Fruit fly (Drosophila melanogaster): ENCODE measurements around the gene CG15579.

Gene CG15579

DNA sequence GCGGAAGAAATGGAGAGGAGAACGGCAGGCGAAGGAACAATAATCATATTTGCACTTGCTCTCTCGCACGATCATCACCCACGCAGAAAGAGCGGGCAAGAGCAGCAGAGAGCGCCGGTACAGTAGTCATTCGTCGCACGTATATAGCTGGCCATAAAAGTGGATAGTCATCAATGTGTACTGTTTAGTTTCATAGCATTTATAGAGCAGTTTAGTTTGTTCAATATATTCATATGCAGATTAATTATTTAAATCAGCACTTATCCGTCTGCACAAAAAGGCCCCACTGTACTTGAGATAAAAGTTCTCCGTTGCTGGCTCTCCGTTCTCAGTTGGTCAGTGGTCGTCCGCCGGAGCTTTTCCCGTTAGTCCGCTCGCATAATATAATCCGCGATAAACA, 13.2 kb upstream of the CG15579 start (continued):
- no peak for TF ChIP-seq inv (GFP tag; IDR thresholded peaks at IDR 0.05; ENCODE audit: partially characterized antibody)
- peak; percentile 99 for TF ChIP-seq gsb (GFP tag; IDR thresholded peaks at IDR 0.05)
- peak; percentile 73 for TF ChIP-seq dmrt11E (tag; optimal IDR thresholded peaks at IDR 0.05)
- TF ChIP-seq CG18262 (tag; optimal IDR thresholded peaks at IDR 0.05) = peak; percentile 91
- TF ChIP-seq CG17328 (GFP tag; IDR thresholded peaks at IDR 0.05) = peak; percentile 98
- peak; percentile 97 for TF ChIP-seq nmo (GFP tag; optimal IDR thresholded peaks at IDR 0.05)
- peak; percentile 99 for TF ChIP-seq Fer3 (tag; optimal IDR thresholded peaks at IDR 0.05)
- no peak for TF ChIP-seq yki (optimal IDR thresholded peaks at IDR 0.05)
- TF ChIP-seq Deaf1 (tag; optimal IDR thresholded peaks at IDR 0.05) = peak; percentile 84
- peak; percentile 96 for TF ChIP-seq ash1 (GFP tag; optimal IDR thresholded peaks at IDR 0.05)
- peak; percentile 95 for TF ChIP-seq en (GFP tag; optimal IDR thresholded peaks at IDR 0.05)
- no peak for TF ChIP-seq pan (optimal IDR thresholded peaks at IDR 0.05)
- peak in 1 of 2 experiments; percentile 99 for TF ChIP-seq pan (GFP tag; optimal IDR thresholded peaks at IDR 0.05 in 1 of 2, IDR thresholded peaks at IDR 0.05 in 1 of 2)
- TF ChIP-seq BEAF-32 (GFP tag; optimal IDR thresholded peaks at IDR 0.05) = peak; percentile 24
- TF ChIP-seq CG3065 (GFP tag; optimal IDR thresholded peaks at IDR 0.05) = peak; percentile 95
- TF ChIP-seq Side (GFP tag; optimal IDR thresholded peaks at IDR 0.05) = peak; percentile 98
- peak; percentile 86 for TF ChIP-seq CG8359 (GFP tag; optimal IDR thresholded peaks at IDR 0.05; ENCODE audit: borderline replicate concordance)
- TF ChIP-seq fru (optimal IDR thresholded peaks at IDR 0.05) = no peak
- no peak for TF ChIP-seq Dll (GFP tag; IDR thresholded peaks at IDR 0.05; ENCODE audit: partially characterized antibody)
- TF ChIP-seq Hey (tag; optimal IDR thresholded peaks at IDR 0.05) = peak; percentile 96
- peak; percentile 96 for TF ChIP-seq CG2712 (tag; optimal IDR thresholded peaks at IDR 0.05)
- peak; percentile 94 for TF ChIP-seq CG7987 (GFP tag; optimal IDR thresholded peaks at IDR 0.05)
- peak; percentile 75 for TF ChIP-seq Sry-δ (GFP tag; optimal IDR thresholded peaks at IDR 0.05)
- TF ChIP-seq scrt (GFP tag; optimal IDR thresholded peaks at IDR 0.05) = peak; percentile 96
- TF ChIP-seq CG11504 (tag; optimal IDR thresholded peaks at IDR 0.05) = peak; percentile 97
- peak; percentile 98 for TF ChIP-seq tap (tag; optimal IDR thresholded peaks at IDR 0.05)
- peak; percentile 97 for TF ChIP-seq Dad (GFP tag; optimal IDR thresholded peaks at IDR 0.05)

- TF ChIP-seq Side (GFP tag; optimal IDR thresholded peaks at IDR 0.05) = no peak
- TF ChIP-seq CG2199 (GFP tag; IDR thresholded peaks at IDR 0.05) = no peak
- TF ChIP-seq NFAT (GFP tag; IDR thresholded peaks at IDR 0.05) = no peak
- TF ChIP-seq Sry-δ (GFP tag; optimal IDR thresholded peaks at IDR 0.05) = no peak
- no peak for TF ChIP-seq Gsc (GFP tag; IDR thresholded peaks at IDR 0.05)
- TF ChIP-seq usp (GFP tag; optimal IDR thresholded peaks at IDR 0.05) = no peak
- peak; percentile 38 for TF ChIP-seq CG8281 (tag; optimal IDR thresholded peaks at IDR 0.05)
- TF ChIP-seq ftz-f1 (GFP tag; optimal IDR thresholded peaks at IDR 0.05) = no peak
- no peak for TF ChIP-seq oc (tag; optimal IDR thresholded peaks at IDR 0.05)
- 0 out of 2 replicates have a peak, but pooled peaks have one; percentile 53 for TF ChIP-seq cas (GFP tag; IDR thresholded peaks at IDR 0.05)
- 0 out of 2 replicates have a peak, but pooled peaks have one; percentile 22 for TF ChIP-seq CG11696 (GFP tag; IDR thresholded peaks at IDR 0.05)
- TF ChIP-seq MBD-R2 (GFP tag; IDR thresholded peaks at IDR 0.05) = no peak
- TF ChIP-seq lola (GFP tag; optimal IDR thresholded peaks at IDR 0.05) = no peak
- no peak for TF ChIP-seq peb (GFP tag; IDR thresholded peaks at IDR 0.05)
- TF ChIP-seq her (GFP tag; optimal IDR thresholded peaks at IDR 0.05) = no peak
- TF ChIP-seq slbo (GFP tag; IDR thresholded peaks at IDR 0.05) = peak; percentile 72
- TF ChIP-seq Mrtf (GFP tag; IDR thresholded peaks at IDR 0.05) = peak; percentile 21; the same call in 1 of the 3 replicates
- TF ChIP-seq hb (GFP tag; IDR thresholded peaks at IDR 0.05; ENCODE audit: partially characterized antibody) = no peak
- TF ChIP-seq Tbp (GFP tag; optimal IDR thresholded peaks at IDR 0.05) = no peak
- TF ChIP-seq phol (tag; optimal IDR thresholded peaks at IDR 0.05) = peak; percentile 70
- peak; percentile 49 for TF ChIP-seq emc (GFP tag; optimal IDR thresholded peaks at IDR 0.05)
- TF ChIP-seq sob (GFP tag; IDR thresholded peaks at IDR 0.05) = peak; percentile 43; the same call in 1 of the 2 replicates
- TF ChIP-seq wor (GFP tag; IDR thresholded peaks at IDR 0.05) = no peak
- peak; percentile 27 for TF ChIP-seq slp2 (GFP tag; optimal IDR thresholded peaks at IDR 0.05)
- peak; percentile 58 for TF ChIP-seq fu2 (GFP tag; optimal IDR thresholded peaks at IDR 0.05)
- TF ChIP-seq ttk (GFP tag; IDR thresholded peaks at IDR 0.05) = peak; percentile 31; the same call in 1 of the 2 replicates
- TF ChIP-seq CG34224 (GFP tag; IDR thresholded peaks at IDR 0.05; ENCODE audit: partially characterized antibody) = no peak
Observed at dm6 chrX:4323911-4324368, 12.3 kb upstream of the CG15579 start.

Data from whole organism, embryonic.